Worm (Caenorhabditis elegans) whole organism, L1 larva: Measurements from ENCODE around the gene Y4C6B.2.

Experiments
- C16A3.4 ChIP-seq: fragments of 150-350 bp; optimal IDR thresholded peaks from 2 replicates; lab custom pipeline; 2014; ENCODE audit warnings: missing biosample characterization, missing genetic modification characterization
- C34B4.2 ChIP-seq: sonication (generic microtip); optimal IDR thresholded peaks from 2 replicates; lab custom pipeline; 2017; ENCODE audit warnings: mild to moderate bottlenecking, missing genetic modification characterization, missing compliant biosample characterization
- alr-1 ChIP-seq: fragments of 200-800 bp; sonication (Bioruptor generic); optimal IDR thresholded peaks from 2 replicates; lab custom pipeline; 2018; ENCODE audit warnings: borderline replicate concordance, mild to moderate bottlenecking, missing genetic modification characterization, missing compliant biosample characterization
- aly-2 ChIP-seq: fragments of 150-350 bp; optimal IDR thresholded peaks from 2 replicates; lab custom pipeline; 2014; ENCODE audit warnings: missing biosample characterization, missing genetic modification characterization
- ceh-8 ChIP-seq: fragments of 200-800 bp; sonication (Bioruptor generic); optimal IDR thresholded peaks from 2 replicates; lab custom pipeline; 2018; ENCODE audit warnings: mild to moderate bottlenecking, missing genetic modification characterization, moderate library complexity, missing compliant biosample characterization
- ceh-88 ChIP-seq: fragments of 200-800 bp; sonication (Bioruptor generic); IDR thresholded peaks from 2 replicates; pipeline ENCODE4 v1.3.6; 2022; ENCODE audit warnings: missing genetic modification characterization, missing compliant biosample characterization
- dsc-1 ChIP-seq: sonication (generic microtip); optimal IDR thresholded peaks from 2 replicates; lab custom pipeline; 2016; ENCODE audit warnings: mild to moderate bottlenecking, missing genetic modification characterization, missing compliant biosample characterization
- efl-1 ChIP-seq, 4 experiments: fragments of 150-350 bp; optimal IDR thresholded peaks in 3 of 4; peaks in 1 of 4; 1 replicate in 1 of 4; 2 replicates in 3 of 4; lab custom pipeline; 2014; ENCODE audit warnings: missing biosample characterization in 2 of 4, missing genetic modification characterization in 2 of 4, missing genetic modification reagents in 2 of 4
- efl-3 ChIP-seq: fragments of 200-800 bp; sonication (Bioruptor generic); optimal IDR thresholded peaks from 2 replicates; lab custom pipeline; 2018; ENCODE audit warnings: mild to moderate bottlenecking, missing genetic modification characterization, missing compliant biosample characterization
- egl-13 ChIP-seq: sonication (generic microtip); optimal IDR thresholded peaks from 2 replicates; lab custom pipeline; 2016; ENCODE audit warnings: missing genotype, missing genetic modification reagents, missing genetic modification characterization, missing compliant biosample characterization
- elt-2 ChIP-seq: sonication (generic microtip); optimal IDR thresholded peaks from 2 replicates; lab custom pipeline; 2016; ENCODE audit warnings: missing genetic modification characterization, mild to moderate bottlenecking, inconsistent platforms, missing compliant biosample characterization, missing genetic modification reagents
- elt-3 ChIP-seq, 6 experiments: fragments of 150-350 bp in 1 of 6; sonication (generic microtip); optimal IDR thresholded peaks; 2 replicates each; lab custom pipeline; 2017 to 2018; ENCODE audit warnings: missing biosample characterization in 6 of 6, missing genetic modification characterization in 6 of 6, inconsistent platforms in 1 of 6
- fkh-10 ChIP-seq: sonication (generic microtip); optimal IDR thresholded peaks from 2 replicates; lab custom pipeline; 2017; ENCODE audit warnings: missing biosample characterization, missing genetic modification reagents, missing genetic modification characterization
- hlh-17 ChIP-seq: fragments of 200-800 bp; sonication (Bioruptor generic); optimal IDR thresholded peaks from 2 replicates; lab custom pipeline; 2018; ENCODE audit warnings: missing genetic modification characterization, mild to moderate bottlenecking, missing compliant biosample characterization, moderate library complexity, borderline replicate concordance
- irx-1 ChIP-seq: sonication (generic microtip); optimal IDR thresholded peaks from 2 replicates; lab custom pipeline; 2016; ENCODE audit warnings: missing genetic modification characterization, missing compliant biosample characterization
- jun-1 ChIP-seq: fragments of 150-350 bp; optimal IDR thresholded peaks from 2 replicates; lab custom pipeline; 2014; ENCODE audit warnings: missing biosample characterization, missing genetic modification reagents, missing genetic modification characterization
- lin-35 ChIP-seq, 2 experiments: fragments of 150-350 bp; optimal IDR thresholded peaks; 2 replicates each; lab custom pipeline; 2014; ENCODE audit warnings: missing biosample characterization in 2 of 2, missing genetic modification characterization in 2 of 2, missing genetic modification reagents in 2 of 2
- lsy-2 ChIP-seq, 2 experiments: fragments of 150-350 bp; optimal IDR thresholded peaks; 2 replicates each; lab custom pipeline; 2014; ENCODE audit warnings: missing biosample characterization in 2 of 2, missing genetic modification characterization in 2 of 2
- mab-9 ChIP-seq: fragments of 200-800 bp; sonication (Bioruptor generic); IDR thresholded peaks from 2 replicates; pipeline ENCODE4 v1.3.6; 2022; ENCODE audit warnings: missing genetic modification reagents, missing genetic modification characterization, missing compliant biosample characterization
- mdl-1 ChIP-seq, 2 experiments: fragments of 150-350 bp; optimal IDR thresholded peaks; 2 replicates each; lab custom pipeline; 2014 to 2017; ENCODE audit warnings: missing biosample characterization in 2 of 2, missing genetic modification characterization in 2 of 2, inconsistent platforms in 1 of 2
- nhr-20 ChIP-seq: sonication (generic microtip); optimal IDR thresholded peaks from 2 replicates; lab custom pipeline; 2016; ENCODE audit warnings: mild to moderate bottlenecking, missing genetic modification characterization, missing compliant biosample characterization
- nhr-28 ChIP-seq: fragments of 150-350 bp; optimal IDR thresholded peaks from 2 replicates; lab custom pipeline; 2014; ENCODE audit warnings: missing biosample characterization, missing genetic modification characterization
- nhr-71 ChIP-seq: sonication (generic microtip); optimal IDR thresholded peaks from 2 replicates; lab custom pipeline; 2016; ENCODE audit warnings: mild to moderate bottlenecking, missing genetic modification characterization, moderate library complexity, missing compliant biosample characterization
- nhr-85 ChIP-seq: sonication (generic microtip); peaks from one replicate; lab custom pipeline; 2016; ENCODE audit warnings: missing genetic modification characterization, inconsistent platforms, missing compliant biosample characterization
- nhr-90 ChIP-seq: sonication (generic microtip); optimal IDR thresholded peaks from 2 replicates; lab custom pipeline; 2016; ENCODE audit warnings: mild to moderate bottlenecking, missing genetic modification characterization, missing compliant biosample characterization; ENCODE audit not compliant: poor library complexity
- pqm-1 ChIP-seq: sonication (generic microtip); optimal IDR thresholded peaks from 3 replicates; lab custom pipeline; 2017; ENCODE audit warnings: missing biosample characterization, missing genetic modification characterization
- rnt-1 ChIP-seq: sonication (generic microtip); optimal IDR thresholded peaks from 2 replicates; lab custom pipeline; 2016; ENCODE audit warnings: mild to moderate bottlenecking, missing genetic modification characterization, moderate library complexity, missing compliant biosample characterization
- skn-1 ChIP-seq: fragments of 150-350 bp; optimal IDR thresholded peaks from 2 replicates; lab custom pipeline; 2014; ENCODE audit warnings: missing biosample characterization, missing genetic modification characterization
- snu-23 ChIP-seq: sonication (generic microtip); optimal IDR thresholded peaks from 2 replicates; lab custom pipeline; 2016; ENCODE audit warnings: missing genetic modification characterization, missing compliant biosample characterization
- tlp-1 ChIP-seq: fragments of 150-350 bp; optimal IDR thresholded peaks from 2 replicates; lab custom pipeline; 2014; ENCODE audit warnings: missing biosample characterization, missing genetic modification characterization
- unc-130 ChIP-seq: fragments of 150-350 bp; optimal IDR thresholded peaks from 2 replicates; lab custom pipeline; 2017; ENCODE audit warnings: missing biosample characterization, missing genetic modification characterization, inconsistent platforms
- unc-30 ChIP-seq: sonication (generic microtip); optimal IDR thresholded peaks from 2 replicates; lab custom pipeline; 2017; ENCODE audit warnings: missing biosample characterization, missing genetic modification characterization
- vab-15 ChIP-seq: sonication (generic microtip); optimal IDR thresholded peaks from 2 replicates; lab custom pipeline; 2017; ENCODE audit warnings: missing genotype, mild to moderate bottlenecking, missing genetic modification characterization, missing compliant biosample characterization
- xbp-1 ChIP-seq: sonication (generic microtip); optimal IDR thresholded peaks from 2 replicates; lab custom pipeline; 2016; ENCODE audit warnings: missing genetic modification characterization, missing compliant biosample characterization
- ztf-11 ChIP-seq, 2 experiments: sonication (generic microtip); optimal IDR thresholded peaks; 2 replicates each; lab custom pipeline; 2016 to 2017; ENCODE audit warnings: missing genetic modification characterization in 2 of 2, missing biosample characterization in 1 of 2, missing compliant biosample characterization in 1 of 2

Gene Y4C6B.2

DNA sequence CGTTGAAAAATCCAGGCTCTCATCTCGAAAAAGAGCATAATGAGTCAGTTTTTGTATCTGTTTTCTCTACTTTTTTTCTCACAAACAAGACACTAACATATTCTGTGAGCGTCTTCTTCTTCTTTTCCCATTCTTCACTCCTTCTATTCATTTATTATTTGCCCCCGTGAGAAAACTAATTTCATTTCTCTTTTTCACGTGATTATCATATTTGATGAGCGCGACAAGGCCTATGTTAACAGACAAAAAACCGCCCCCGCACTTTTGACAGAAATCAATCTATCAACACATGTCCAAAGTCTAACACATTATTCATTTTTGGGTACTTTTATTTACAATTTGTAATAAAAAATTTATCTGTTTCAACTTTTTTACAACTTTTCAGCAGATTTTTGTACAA is 1.7 kb upstream of the Y4C6B.2 start (continued):
- no peak for TF ChIP-seq egl-13 (tag; lab: Kevin White, UChicago)
- TF ChIP-seq unc-130: no peak
- TF ChIP-seq irx-1 (tag; lab: Kevin White, UChicago): no peak
- no peak for TF ChIP-seq aly-2 (tag; lab: Kevin White, UChicago)
- no peak for TF ChIP-seq C34B4.2 (tag; lab: Kevin White, UChicago)
- no peak for TF ChIP-seq unc-30 (tag; lab: Kevin White, UChicago)
- TF ChIP-seq vab-15: no peak
- no peak for TF ChIP-seq fkh-10 (GFP tag; lab: Kevin White, UChicago)
- peak in 1 of 2 experiments; percentile 17 for TF ChIP-seq lsy-2 (tag; optimal IDR thresholded peaks at IDR 0.05; lab: Kevin White, UChicago)
- no peak for TF ChIP-seq tlp-1 (tag; lab: Kevin White, UChicago)
- no peak for TF ChIP-seq mab-9 (GFP tag; lab: Robert Waterston, UW)
- peak in 1 of 2 experiments; percentile 25 for TF ChIP-seq lin-35 (GFP tag; optimal IDR thresholded peaks at IDR 0.05; lab: Kevin White, UChicago)
- peak in 1 of 6 experiments; percentile 47 for TF ChIP-seq elt-3 (tag; optimal IDR thresholded peaks at IDR 0.05; lab: Kevin White, UChicago)
- peak; percentile 22 for TF ChIP-seq nhr-20

DNA sequence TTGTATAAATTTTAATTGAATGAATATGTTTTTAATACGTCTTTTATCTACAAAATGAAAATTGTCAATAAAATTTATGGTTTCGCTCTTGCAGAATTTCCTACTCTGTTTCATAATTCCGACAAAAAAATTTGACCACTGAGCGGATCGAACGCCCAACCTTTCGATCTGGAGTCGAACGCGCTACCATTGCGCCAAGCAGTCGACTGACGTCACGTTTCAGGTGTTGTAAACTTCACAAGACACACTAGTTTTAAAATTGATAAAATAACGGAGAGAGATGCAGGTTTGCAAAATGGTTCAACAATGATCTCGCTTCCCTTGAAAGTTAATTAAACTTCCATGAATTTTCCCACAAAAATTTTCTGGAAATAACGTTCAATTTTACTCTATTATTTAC is 4.8 kb downstream of the Y4C6B.2 start:
- TF ChIP-seq elt-2 (tag; lab: Kevin White, UChicago) (no peak), nhr-20 (no peak), ceh-8 (GFP tag; lab: Kevin White, UChicago) (no peak), snu-23 (GFP tag; lab: Kevin White, UChicago) (peak; percentile 21), alr-1 (tag; lab: Kevin White, UChicago) (no peak), xbp-1 (tag; lab: Kevin White, UChicago) (peak; percentile 10), nhr-28 (tag; lab: Kevin White, UChicago) (no peak), unc-30 (tag; lab: Kevin White, UChicago) (no peak), dsc-1 (tag; lab: Kevin White, UChicago) (no peak), efl-1 (optimal IDR thresholded peaks at IDR 0.05; lab: Kevin White, UChicago) (no peak), efl-1 (GFP tag; optimal IDR thresholded peaks at IDR 0.05 in 1 of 2; lab: Kevin White, UChicago) (peak in 1 of 2 experiments; percentile 34), lsy-2 (tag; optimal IDR thresholded peaks at IDR 0.05; lab: Kevin White, UChicago) (peak in 1 of 2 experiments; percentile 10), C16A3.4 (tag; lab: Kevin White, UChicago) (no peak), lin-35 (GFP tag; optimal IDR thresholded peaks at IDR 0.05; lab: Kevin White, UChicago) (peak in 1 of 2 experiments; percentile 65), mdl-1 (tag; optimal IDR thresholded peaks at IDR 0.05; lab: Kevin White, UChicago) (no peak), pqm-1 (tag; lab: Kevin White, UChicago) (no peak), ztf-11 (tag; optimal IDR thresholded peaks at IDR 0.05; lab: Kevin White, UChicago) (no peak), ceh-88 (no peak), nhr-71 (tag; lab: Kevin White, UChicago) (peak; percentile 18), rnt-1 (no peak), nhr-90 (tag; lab: Kevin White, UChicago) (peak; percentile 52), nhr-85 (peak; percentile 55), jun-1 (tag; lab: Kevin White, UChicago) (no peak)

DNA sequence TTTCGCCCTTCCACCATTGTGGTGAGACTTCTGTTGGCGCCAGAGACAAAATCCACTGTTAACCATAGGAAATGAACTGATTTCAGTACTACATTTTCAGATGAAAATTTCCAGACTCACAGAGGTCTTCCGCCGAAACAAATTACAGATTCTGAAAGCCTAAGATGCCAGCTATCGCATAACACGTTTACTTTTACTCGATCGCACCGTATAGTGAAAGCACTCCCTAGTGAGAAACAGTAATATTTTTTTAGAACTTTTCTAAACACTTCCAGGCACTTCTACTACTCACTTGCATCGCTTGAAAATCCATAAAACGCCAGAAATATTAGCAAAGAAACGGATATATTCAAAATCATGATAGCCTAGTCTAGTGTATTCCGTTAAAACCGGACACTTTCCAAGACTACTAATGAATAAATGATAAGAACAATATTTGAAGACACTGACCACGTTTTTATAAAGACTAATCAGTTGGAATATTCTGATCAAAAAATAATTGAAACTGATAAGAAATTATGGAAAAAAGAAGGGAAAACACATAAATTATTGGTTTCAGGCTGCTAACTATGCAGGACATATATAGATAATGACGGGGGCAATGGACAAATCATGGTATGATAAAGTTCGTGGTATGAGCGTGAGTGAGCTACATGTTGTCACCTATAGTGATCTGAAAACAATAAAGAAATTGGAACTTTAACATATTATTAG is 11.3 kb downstream of the Y4C6B.2 start, which contains the start of gene gba-4:
Gene gba-4, minus strand, starts transcription at position 418 of the 714 bp plus-strand sequence.
- peak; percentile 78 for TF ChIP-seq elt-2 (tag; lab: Kevin White, UChicago)
- TF ChIP-seq, all 84 proteins: peak for 1; not testable (repeated sequence) for 83

DNA sequence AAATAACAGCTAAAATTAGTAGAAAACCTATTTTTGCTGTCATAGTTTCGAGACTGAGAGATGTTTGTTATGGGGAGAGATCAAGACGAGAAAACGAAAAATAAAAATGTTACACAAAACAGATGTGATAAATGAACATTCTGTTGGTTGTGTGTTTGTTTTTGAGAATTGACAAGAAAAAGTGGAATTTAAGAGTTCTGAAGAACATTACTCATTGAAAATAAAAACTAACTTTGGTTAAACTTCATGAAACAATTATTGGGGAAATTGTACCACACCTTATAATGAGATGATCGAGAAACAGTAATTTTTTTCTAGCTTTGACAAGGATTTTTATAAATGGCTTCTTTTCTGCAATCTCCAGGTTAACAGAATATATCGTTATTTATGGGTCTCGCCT is 14.0 kb downstream of the Y4C6B.2 start, which contains the start of gene Y4C6B.7:
Gene Y4C6B.7, minus strand, starts transcription at position 101 of the 400 bp plus-strand sequence.
- TF ChIP-seq C34B4.2 (tag; lab: Kevin White, UChicago): no peak
- no peak for TF ChIP-seq efl-3 (GFP tag; lab: Kevin White, UChicago)
- TF ChIP-seq ceh-88: no peak
- no peak for TF ChIP-seq skn-1 (tag; lab: Kevin White, UChicago)
- TF ChIP-seq mab-9 (GFP tag; lab: Robert Waterston, UW): no peak
- no peak for TF ChIP-seq hlh-17
